2 fruit fly cellular contexts compared by ENCODE assay signal in genomic region chr2L:7409007-7409406, dm6.
TF ChIP-seq lines count a peak whose summit lies in the region.

No protein-coding gene starts in this region.

- TF ChIP-seq CTCF in whole organism, embryonic (GFP tag; optimal IDR thresholded peaks at IDR 0.05; lab: Kevin White, UChicago): no peak

TF ChIP-seq in whole organism, embryonic, 481 proteins besides CTCF, POLR2A, EP300 and RAD21 (continues in another document):
- no peak for TF ChIP-seq oc (tag; optimal IDR thresholded peaks at IDR 0.05; lab: Kevin White, UChicago)
- 0 out of 2 replicates have a peak, but pooled peaks have one; percentile 9 for TF ChIP-seq Bgb (GFP tag; IDR thresholded peaks at IDR 0.05; lab: Robert Waterston, UW; ENCODE audit: partially characterized antibody)
- no peak for TF ChIP-seq CG18476 (GFP tag; optimal IDR thresholded peaks at IDR 0.05; lab: Kevin White, UChicago)
- TF ChIP-seq CG9876 (GFP tag; optimal IDR thresholded peaks at IDR 0.05; lab: Kevin White, UChicago): no peak
- TF ChIP-seq mld (GFP tag; IDR thresholded peaks at IDR 0.05; lab: Robert Waterston, UW; ENCODE audit: partially characterized antibody): no peak
- TF ChIP-seq ara (GFP tag; IDR thresholded peaks at IDR 0.05; lab: Robert Waterston, UW): 0 out of 2 replicates have a peak, but pooled peaks have one; percentile 29
- peak; percentile 12; the same call in 1 of the 2 replicates for TF ChIP-seq cas (GFP tag; IDR thresholded peaks at IDR 0.05; lab: Robert Waterston, UW)
- peak; percentile 84 for TF ChIP-seq Med (GFP tag; lab: Kevin White, UChicago)
- TF ChIP-seq chm (GFP tag; IDR thresholded peaks at IDR 0.05; lab: Robert Waterston, UW): peak; percentile 58; the same call in 1 of the 2 replicates
- TF ChIP-seq CG1792 (GFP tag; optimal IDR thresholded peaks at IDR 0.05; lab: Kevin White, UChicago): no peak
- TF ChIP-seq CG2202 (tag; optimal IDR thresholded peaks at IDR 0.05; lab: Kevin White, UChicago): no peak
- no peak for TF ChIP-seq Antp (GFP tag; optimal IDR thresholded peaks at IDR 0.05; lab: Kevin White, UChicago)
- TF ChIP-seq zfh1 (GFP tag; IDR thresholded peaks at IDR 0.05; lab: Robert Waterston, UW): 0 out of 3 replicates have a peak, but pooled peaks have one; percentile 11
- no peak for TF ChIP-seq CG12744 (GFP tag; optimal IDR thresholded peaks at IDR 0.05; lab: Kevin White, UChicago)
- peak; percentile 14; the same call in 1 of the 2 replicates for TF ChIP-seq Dref (GFP tag; IDR thresholded peaks at IDR 0.05; lab: Robert Waterston, UW)
- no peak for TF ChIP-seq hkb (optimal IDR thresholded peaks at IDR 0.05; lab: Kevin White, UChicago)
- 0 out of 2 replicates have a peak, but pooled peaks have one; percentile 19 for TF ChIP-seq hkb (GFP tag; IDR thresholded peaks at IDR 0.05; lab: Robert Waterston, UW)
- no peak for TF ChIP-seq CG15514 (GFP tag; optimal IDR thresholded peaks at IDR 0.05; lab: Kevin White, UChicago)
- no peak for TF ChIP-seq onecut (GFP tag; IDR thresholded peaks at IDR 0.05; lab: Robert Waterston, UW)
- TF ChIP-seq CG8944 (GFP tag; optimal IDR thresholded peaks at IDR 0.05; lab: Kevin White, UChicago): peak; percentile 8
- TF ChIP-seq CG4424 (GFP tag; optimal IDR thresholded peaks at IDR 0.05; lab: Kevin White, UChicago): no peak
- no peak for TF ChIP-seq prd (optimal IDR thresholded peaks at IDR 0.05; lab: Kevin White, UChicago)
- TF ChIP-seq prd (GFP tag; IDR thresholded peaks at IDR 0.05; lab: Robert Waterston, UW): 0 out of 3 replicates have a peak, but pooled peaks have one; percentile 15
- TF ChIP-seq Blimp-1 (GFP tag; optimal IDR thresholded peaks at IDR 0.05; lab: Kevin White, UChicago): no peak
- TF ChIP-seq CG6791 (GFP tag; IDR thresholded peaks at IDR 0.05; lab: Robert Waterston, UW; ENCODE audit: partially characterized antibody): 0 out of 3 replicates have a peak, but pooled peaks have one; percentile 38
- TF ChIP-seq PHDP (tag; optimal IDR thresholded peaks at IDR 0.05; lab: Kevin White, UChicago): no peak
- no peak for TF ChIP-seq Hr39 (optimal IDR thresholded peaks at IDR 0.05; lab: Kevin White, UChicago)
- no peak for TF ChIP-seq CG10462 (GFP tag; optimal IDR thresholded peaks at IDR 0.05; lab: Kevin White, UChicago)
- TF ChIP-seq lmd (GFP tag; IDR thresholded peaks at IDR 0.05; lab: Robert Waterston, UW): no peak
- no peak for TF ChIP-seq caup (GFP tag; optimal IDR thresholded peaks at IDR 0.05; lab: Kevin White, UChicago; ENCODE audit: severe bottlenecking)
- 0 out of 3 replicates have a peak, but pooled peaks have one; percentile 18 for TF ChIP-seq knrl (GFP tag; IDR thresholded peaks at IDR 0.05; lab: Robert Waterston, UW; ENCODE audit: partially characterized antibody)
- no peak for TF ChIP-seq en (GFP tag; optimal IDR thresholded peaks at IDR 0.05; lab: Kevin White, UChicago)
- no peak for TF ChIP-seq sob (GFP tag; IDR thresholded peaks at IDR 0.05; lab: Robert Waterston, UW)
- no peak for TF ChIP-seq CG18619 (GFP tag; optimal IDR thresholded peaks at IDR 0.05; lab: Kevin White, UChicago)
- no peak for TF ChIP-seq dmrt99B (tag; optimal IDR thresholded peaks at IDR 0.05; lab: Kevin White, UChicago)
- no peak for TF ChIP-seq CG12219 (GFP tag; optimal IDR thresholded peaks at IDR 0.05; lab: Kevin White, UChicago)
- no peak for TF ChIP-seq CG17385 (GFP tag; optimal IDR thresholded peaks at IDR 0.05; lab: Kevin White, UChicago)
- no peak for TF ChIP-seq CG4854 (GFP tag; optimal IDR thresholded peaks at IDR 0.05; lab: Kevin White, UChicago)
- TF ChIP-seq CG11247 (GFP tag; IDR thresholded peaks at IDR 0.05; lab: Robert Waterston, UW): peak; percentile 24; the same call in 1 of the 2 replicates
- peak; percentile 22 for TF ChIP-seq repo (GFP tag; optimal IDR thresholded peaks at IDR 0.05; lab: Kevin White, UChicago)
- TF ChIP-seq Dbx (GFP tag; IDR thresholded peaks at IDR 0.05; lab: Robert Waterston, UW): peak; percentile 18; the same call in 1 of the 3 replicates
- no peak for TF ChIP-seq CG12236 (GFP tag; optimal IDR thresholded peaks at IDR 0.05; lab: Kevin White, UChicago)
- TF ChIP-seq CG11695 (GFP tag; IDR thresholded peaks at IDR 0.05; lab: Robert Waterston, UW): no peak

TF ChIP-seq in whole organism, pupa, 21 proteins besides CTCF, POLR2A, EP300 and RAD21:
- TF ChIP-seq CG32121 (GFP tag; IDR thresholded peaks at IDR 0.05; lab: Robert Waterston, UW) (0 out of 2 replicates have a peak, but pooled peaks have one; percentile 9), CG9948 (tag; optimal IDR thresholded peaks at IDR 0.05; lab: Kevin White, UChicago) (no peak)
